Fruit fly (Drosophila melanogaster): ENCODE data around the gene CG2310.

- TF ChIP-seq Sin3A (optimal IDR thresholded peaks at IDR 0.05) (no peak), ttk (optimal IDR thresholded peaks at IDR 0.05) (no peak), h (optimal IDR thresholded peaks at IDR 0.05) (no peak), Myc (optimal IDR thresholded peaks at IDR 0.05) (no peak), psq (optimal IDR thresholded peaks at IDR 0.05) (no peak)
These were observed 26.6 kb downstream of the CG2310 start for dm6 chr3R:29466759-29467158.

All from Kc167 (cell line).